Fruit fly (Drosophila melanogaster): ENCODE data around the gene CG4098.

The CG4098 gene

dm6 chr3L:16581201-16581705 lies 27.9 kb downstream of the CG4098 start, which contains the start of gene Smn (continued):
- no peak for TF ChIP-seq CG4404 (GFP tag; IDR thresholded peaks at IDR 0.05)
- TF ChIP-seq Abd-B (GFP tag; optimal IDR thresholded peaks at IDR 0.05): peak; percentile 50
- TF ChIP-seq CG2129 (GFP tag; IDR thresholded peaks at IDR 0.05; ENCODE audit: partially characterized antibody): peak; percentile 72
- TF ChIP-seq her (GFP tag; optimal IDR thresholded peaks at IDR 0.05): no peak
- TF ChIP-seq Max (GFP tag; optimal IDR thresholded peaks at IDR 0.05): peak; percentile 50
- no peak for TF ChIP-seq gsb (GFP tag; IDR thresholded peaks at IDR 0.05)
- TF ChIP-seq fu2 (GFP tag; optimal IDR thresholded peaks at IDR 0.05): peak; percentile 51
- peak; percentile 66 for TF ChIP-seq CoRest (tag; optimal IDR thresholded peaks at IDR 0.05)
- TF ChIP-seq en (GFP tag; optimal IDR thresholded peaks at IDR 0.05): peak; percentile 9
- no peak for TF ChIP-seq CG11398 (GFP tag; optimal IDR thresholded peaks at IDR 0.05)
- no peak for TF ChIP-seq ro (GFP tag; IDR thresholded peaks at IDR 0.05)
- peak; percentile 43 for TF ChIP-seq CG17829 (tag; optimal IDR thresholded peaks at IDR 0.05)
- TF ChIP-seq sens (GFP tag): peak; percentile 90
- TF ChIP-seq CG32767 (GFP tag; IDR thresholded peaks at IDR 0.05): no peak
- peak; percentile 73 for TF ChIP-seq tna (GFP tag; IDR thresholded peaks at IDR 0.05; ENCODE audit: partially characterized antibody)
- TF ChIP-seq Ada2b (GFP tag; IDR thresholded peaks at IDR 0.05): peak; percentile 15; the same call in 1 of the 2 replicates
- no peak for TF ChIP-seq CG31388 (GFP tag; optimal IDR thresholded peaks at IDR 0.05)
- TF ChIP-seq Trl (optimal IDR thresholded peaks at IDR 0.05): no peak
- TF ChIP-seq Trl (GFP tag; optimal IDR thresholded peaks at IDR 0.05): peak; percentile 47
- no peak for TF ChIP-seq otp (GFP tag; IDR thresholded peaks at IDR 0.05)
- no peak for TF ChIP-seq Sox100B (GFP tag; optimal IDR thresholded peaks at IDR 0.05)
- peak; percentile 53 for TF ChIP-seq Chrac-16 (GFP tag; optimal IDR thresholded peaks at IDR 0.05)
- TF ChIP-seq Rx (GFP tag; IDR thresholded peaks at IDR 0.05): no peak
- TF ChIP-seq CG1832 (GFP tag; optimal IDR thresholded peaks at IDR 0.05): no peak
- TF ChIP-seq bsh (GFP tag; optimal IDR thresholded peaks at IDR 0.05): peak in 1 of 2 experiments; percentile 30
- no peak for TF ChIP-seq eve (GFP tag; optimal IDR thresholded peaks at IDR 0.05)
- no peak for TF ChIP-seq HHEX (GFP tag; optimal IDR thresholded peaks at IDR 0.05)
- TF ChIP-seq CG14014 (GFP tag; IDR thresholded peaks at IDR 0.05): no peak
- no peak for TF ChIP-seq lmd (GFP tag; IDR thresholded peaks at IDR 0.05)
- TF ChIP-seq Hmx (GFP tag; optimal IDR thresholded peaks at IDR 0.05): no peak
- no peak for TF ChIP-seq CG14441 (GFP tag; IDR thresholded peaks at IDR 0.05)
- TF ChIP-seq gem (tag; optimal IDR thresholded peaks at IDR 0.05): peak; percentile 69
- TF ChIP-seq dimm (GFP tag; IDR thresholded peaks at IDR 0.05): no peak
- TF ChIP-seq CG1792 (GFP tag; optimal IDR thresholded peaks at IDR 0.05): peak; percentile 3
- TF ChIP-seq CG12071 (GFP tag; optimal IDR thresholded peaks at IDR 0.05): no peak
- no peak for TF ChIP-seq CG10321 (GFP tag; IDR thresholded peaks at IDR 0.05)
- TF ChIP-seq CG18011 (GFP tag; optimal IDR thresholded peaks at IDR 0.05): peak; percentile 23
- TF ChIP-seq pita (GFP tag; optimal IDR thresholded peaks at IDR 0.05): no peak
- peak; percentile 10 for TF ChIP-seq CG11723 (GFP tag; optimal IDR thresholded peaks at IDR 0.05)
- TF ChIP-seq CG1602 (GFP tag; optimal IDR thresholded peaks at IDR 0.05): peak; percentile 33
- TF ChIP-seq pros (GFP tag; optimal IDR thresholded peaks at IDR 0.05): no peak
- peak; percentile 21 for TF ChIP-seq Nf-YC (tag; optimal IDR thresholded peaks at IDR 0.05)
- peak; percentile 43 for TF ChIP-seq pum (GFP tag; optimal IDR thresholded peaks at IDR 0.05)
- TF ChIP-seq Kr (GFP tag; optimal IDR thresholded peaks at IDR 0.05): no peak
- no peak for TF ChIP-seq klu (GFP tag; IDR thresholded peaks at IDR 0.05)
- peak; percentile 45 for TF ChIP-seq Dp (GFP tag; optimal IDR thresholded peaks at IDR 0.05)
- TF ChIP-seq CG11504 (tag; optimal IDR thresholded peaks at IDR 0.05): no peak
- no peak for TF ChIP-seq hkb (optimal IDR thresholded peaks at IDR 0.05)
- no peak for TF ChIP-seq hkb (GFP tag; IDR thresholded peaks at IDR 0.05)
- peak; percentile 91 for TF ChIP-seq Scr (GFP tag; IDR thresholded peaks at IDR 0.05; ENCODE audit: partially characterized antibody)
- peak; percentile 51 for TF ChIP-seq Hmr (GFP tag; optimal IDR thresholded peaks at IDR 0.05)
- peak; percentile 53 for TF ChIP-seq lab (GFP tag; optimal IDR thresholded peaks at IDR 0.05)
